Fruit fly (Drosophila melanogaster) S2 (cell line): ENCODE measurements around the gene CG13008.

Experiments
- CG8478 ChIP-seq: fragments of >200 bp; optimal IDR thresholded peaks from 2 replicates; lab custom pipeline; 2018
- CTCF ChIP-seq, 2 experiments: fragments of >200 bp; optimal IDR thresholded peaks; 2 replicates each; lab custom pipeline; 2018

DNA sequence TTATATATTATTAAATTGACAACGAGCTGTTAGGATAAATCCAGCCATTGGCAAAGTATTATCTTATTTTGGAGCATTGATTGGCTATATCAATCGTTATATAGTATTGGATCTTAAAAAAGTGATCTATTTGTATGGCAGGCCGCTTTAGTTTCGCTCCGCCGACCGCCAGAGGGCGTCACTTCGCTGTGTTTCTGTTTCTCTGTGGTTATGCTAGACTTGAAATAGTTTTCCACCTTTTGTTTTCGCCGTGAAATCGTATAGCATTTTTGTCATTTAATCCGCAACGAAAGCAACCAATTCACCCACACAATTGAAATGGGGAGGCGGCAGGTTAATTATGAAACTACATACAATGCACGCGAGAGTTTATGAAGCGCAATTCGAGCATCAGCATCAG is 35.7 kb downstream of the CG13008 start:
- TF ChIP-seq CTCF (optimal IDR thresholded peaks at IDR 0.05; lab: Kevin White, UChicago) (peak; percentile 87), CG8478 (no peak)
